Fruit fly (Drosophila melanogaster) whole organism, wandering third instar larva: ENCODE data around the gene CG1812.

Source experiments
- CG32264 ChIP-seq: fragments of 200-800 bp; sonication (Bioruptor generic); optimal IDR thresholded peaks from 2 replicates; lab custom pipeline; 2016; ENCODE audit warnings: missing biosample characterization, missing genetic modification characterization
- CG9705 ChIP-seq: fragments of 200-800 bp; sonication (Bioruptor generic); optimal IDR thresholded peaks from 2 replicates; lab custom pipeline; 2018; ENCODE audit warnings: missing biosample characterization, mild to moderate bottlenecking, missing genetic modification characterization
- CrebA ChIP-seq: fragments of 200-800 bp; sonication (Bioruptor generic); optimal IDR thresholded peaks from 2 replicates; lab custom pipeline; 2016; ENCODE audit warnings: missing biosample characterization, mild to moderate bottlenecking, missing genetic modification characterization, borderline replicate concordance
- Dfd ChIP-seq: fragments of >200 bp; optimal IDR thresholded peaks from 2 replicates; lab custom pipeline; 2017; ENCODE audit warnings: missing biosample characterization, missing genetic modification characterization
- Dif ChIP-seq: fragments of 200-275, 200-300 bp; sonication (Bioruptor generic); optimal IDR thresholded peaks from 2 replicates; lab custom pipeline; 2018; ENCODE audit warnings: missing biosample characterization, missing genetic modification characterization; ENCODE audit not compliant: partially characterized antibody
- GATAd ChIP-seq: sonication (Bioruptor generic); optimal IDR thresholded peaks from 2 replicates; lab custom pipeline; 2016; ENCODE audit warnings: missing biosample characterization, missing genetic modification characterization
- HLH106 ChIP-seq: fragments of 200-800 bp; optimal IDR thresholded peaks from 3 replicates; lab custom pipeline; 2019; ENCODE audit warnings: missing biosample characterization, mild to moderate bottlenecking, missing genetic modification characterization, moderate library complexity
- Hnf4 ChIP-seq: fragments of 200-800 bp; sonication (Bioruptor generic); optimal IDR thresholded peaks from 2 replicates; lab custom pipeline; 2016; ENCODE audit warnings: missing biosample characterization, mild to moderate bottlenecking, missing genetic modification characterization
- Hr78 ChIP-seq: fragments of >200 bp; optimal IDR thresholded peaks from 2 replicates; lab custom pipeline; 2017; ENCODE audit warnings: missing biosample characterization, missing genetic modification characterization
- Jra ChIP-seq: sonication (Bioruptor generic); optimal IDR thresholded peaks from 2 replicates; lab custom pipeline; 2016; ENCODE audit warnings: missing biosample characterization, missing genetic modification characterization
- Myc ChIP-seq: fragments of >200 bp; optimal IDR thresholded peaks from 2 replicates; lab custom pipeline; 2017
- N ChIP-seq: fragments of >200 bp; optimal IDR thresholded peaks from 2 replicates; lab custom pipeline; 2018; ENCODE audit warnings: missing biosample characterization, missing external identifiers, missing genetic modification characterization
- OdsH ChIP-seq: fragments of 200-800 bp; sonication (Bioruptor generic); optimal IDR thresholded peaks from 2 replicates; lab custom pipeline; 2016; ENCODE audit warnings: missing biosample characterization, mild to moderate bottlenecking, missing genetic modification characterization
- Rel ChIP-seq, 2 experiments: fragments of 200-800 bp; sonication (Bioruptor generic) in 1 of 2; optimal IDR thresholded peaks; 2 replicates in 1 of 2; 3 replicates in 1 of 2; lab custom pipeline; 2016 to 2019; ENCODE audit warnings: mild to moderate bottlenecking in 2 of 2, missing biosample characterization in 2 of 2, missing genetic modification characterization in 2 of 2, moderate library complexity in 1 of 2
- Sp1 ChIP-seq: fragments of 200-800 bp; sonication (Bioruptor generic); optimal IDR thresholded peaks from 3 replicates; lab custom pipeline; 2019; ENCODE audit warnings: missing biosample characterization, mild to moderate bottlenecking, missing genetic modification characterization, moderate library complexity
- Vsx2 ChIP-seq: fragments of 200-300, 225-300 bp; sonication (Bioruptor generic); optimal IDR thresholded peaks from 2 replicates; lab custom pipeline; 2018; ENCODE audit warnings: missing biosample characterization, missing genetic modification characterization; ENCODE audit not compliant: partially characterized antibody
- br ChIP-seq: fragments of 200-800 bp; sonication (Bioruptor generic); optimal IDR thresholded peaks from 2 replicates; lab custom pipeline; 2016; ENCODE audit warnings: missing biosample characterization, missing genetic modification characterization
- brk ChIP-seq: fragments of 200-800 bp; sonication (Bioruptor generic); optimal IDR thresholded peaks from 2 replicates; lab custom pipeline; 2016; ENCODE audit warnings: missing biosample characterization, mild to moderate bottlenecking, missing genetic modification characterization
- dl ChIP-seq, 2 experiments: fragments of 175-275, 200-275 bp in 1 of 2; fragments of 200-275 bp in 1 of 2; sonication (Bioruptor generic); optimal IDR thresholded peaks; lab custom pipeline; 2018; ENCODE audit warnings: mild to moderate bottlenecking in 2 of 2, missing biosample characterization in 2 of 2, missing genetic modification characterization in 2 of 2, moderate library complexity in 2 of 2; ENCODE audit not compliant: partially characterized antibody in 2 of 2, insufficient read depth in 1 of 2
- dmrt93B ChIP-seq: fragments of 200-800 bp; sonication (Bioruptor generic); optimal IDR thresholded peaks from 2 replicates; lab custom pipeline; 2018; ENCODE audit warnings: missing biosample characterization, mild to moderate bottlenecking, missing genetic modification characterization
- dsf ChIP-seq: sonication (Bioruptor generic); optimal IDR thresholded peaks from 2 replicates; lab custom pipeline; 2016; ENCODE audit warnings: missing biosample characterization, missing genetic modification characterization, borderline replicate concordance
- ey ChIP-seq: fragments of 200-800 bp; sonication (Bioruptor generic); optimal IDR thresholded peaks from 2 replicates; lab custom pipeline; 2016; ENCODE audit warnings: missing biosample characterization, missing genetic modification characterization
- foxo ChIP-seq, 2 experiments: fragments of 200-800 bp; sonication (Bioruptor generic); optimal IDR thresholded peaks; 2 replicates in 1 of 2; 3 replicates in 1 of 2; lab custom pipeline; 2016 to 2017; ENCODE audit warnings: missing biosample characterization in 2 of 2, missing genetic modification characterization in 2 of 2
- fru ChIP-seq: fragments of 200-800 bp; sonication (Bioruptor generic); optimal IDR thresholded peaks from 3 replicates; lab custom pipeline; 2016; ENCODE audit warnings: missing biosample characterization, mild to moderate bottlenecking, missing genetic modification characterization
- h ChIP-seq: fragments of 200-800 bp; sonication (Bioruptor generic); optimal IDR thresholded peaks from 3 replicates; lab custom pipeline; 2016; ENCODE audit warnings: missing biosample characterization, mild to moderate bottlenecking, missing genetic modification characterization
- jim ChIP-seq: fragments of 175-275, 200-325 bp; sonication (Bioruptor generic); optimal IDR thresholded peaks from 2 replicates; lab custom pipeline; 2016; ENCODE audit warnings: missing biosample characterization, mild to moderate bottlenecking, missing genetic modification characterization
- lola ChIP-seq: fragments of >200 bp; optimal IDR thresholded peaks from 2 replicates; lab custom pipeline; 2017; ENCODE audit warnings: missing biosample characterization, missing genetic modification characterization
- pan ChIP-seq: fragments of >200 bp; optimal IDR thresholded peaks from 2 replicates; lab custom pipeline; 2017
- psq ChIP-seq: fragments of 200-800 bp; sonication (Bioruptor generic); optimal IDR thresholded peaks from 3 replicates; lab custom pipeline; 2017; ENCODE audit warnings: missing biosample characterization, mild to moderate bottlenecking, missing genetic modification characterization, moderate library complexity
- rgr ChIP-seq: fragments of 200-800 bp; sonication (Bioruptor generic); optimal IDR thresholded peaks from 3 replicates; lab custom pipeline; 2016; ENCODE audit warnings: missing biosample characterization, mild to moderate bottlenecking, missing genetic modification characterization
- sage ChIP-seq: fragments of 200-800 bp; sonication (Bioruptor generic); optimal IDR thresholded peaks from 2 replicates; lab custom pipeline; 2016; ENCODE audit warnings: missing biosample characterization, mild to moderate bottlenecking, missing genetic modification characterization
- sv ChIP-seq: fragments of 200-800 bp; sonication (Bioruptor generic); optimal IDR thresholded peaks from 3 replicates; lab custom pipeline; 2016; ENCODE audit warnings: missing biosample characterization, missing genetic modification characterization
- tai ChIP-seq: sonication (Bioruptor generic); optimal IDR thresholded peaks from 2 replicates; lab custom pipeline; 2016; ENCODE audit warnings: missing biosample characterization, missing genetic modification characterization
- woc ChIP-seq: sonication (Bioruptor generic); optimal IDR thresholded peaks from 2 replicates; lab custom pipeline; 2016; ENCODE audit warnings: missing biosample characterization, mild to moderate bottlenecking, missing genetic modification characterization

CG1812 gene

dm6 chrX:20511382-20511853 is at the start of gene CG1812:
CG1812 (plus strand) TSS chrX:20511544.
- TF ChIP-seq Jra (GFP tag; lab: Kevin White, UChicago) (peak; percentile 28), Vsx2 (no peak), tai (GFP tag; lab: Kevin White, UChicago) (peak; percentile 31), Sp1 (peak; percentile 46), ey (peak; percentile 55), OdsH (GFP tag; lab: Kevin White, UChicago) (peak; percentile 23), jim (GFP tag; lab: Kevin White, UChicago) (no peak), fru (no peak), sage (GFP tag; lab: Kevin White, UChicago) (no peak), CG9705 (GFP tag; lab: Kevin White, UChicago) (no peak), Dfd (GFP tag; lab: Kevin White, UChicago) (no peak), rgr (GFP tag; lab: Kevin White, UChicago) (peak; percentile 66), Hr78 (GFP tag; lab: Kevin White, UChicago) (no peak), Dif (no peak), psq (GFP tag; lab: Kevin White, UChicago) (peak; percentile 81), Myc (lab: Kevin White, UChicago) (peak; percentile 90), h (GFP tag; lab: Kevin White, UChicago) (peak; percentile 50), sv (GFP tag; lab: Kevin White, UChicago) (peak; percentile 64), dsf (GFP tag; lab: Kevin White, UChicago) (no peak), Rel (GFP tag; optimal IDR thresholded peaks at IDR 0.05; lab: Kevin White, UChicago) (no peak), Rel (tag; optimal IDR thresholded peaks at IDR 0.05; lab: Kevin White, UChicago) (peak; percentile 60), HLH106 (tag; lab: Kevin White, UChicago) (peak; percentile 43), N (GFP tag; lab: Kevin White, UChicago) (no peak), CrebA (no peak), dl (GFP tag; optimal IDR thresholded peaks at IDR 0.05; lab: Kevin White, UChicago; ENCODE audit: insufficient read depth in 1 of 2, partially characterized antibody in 2 of 2) (no peak), br (peak; percentile 47), GATAd (no peak), Hnf4 (GFP tag; lab: Kevin White, UChicago) (peak; percentile 52), foxo (GFP tag; optimal IDR thresholded peaks at IDR 0.05; lab: Kevin White, UChicago) (no peak), CG32264 (GFP tag; lab: Kevin White, UChicago) (no peak), woc (peak; percentile 77)

DNA sequence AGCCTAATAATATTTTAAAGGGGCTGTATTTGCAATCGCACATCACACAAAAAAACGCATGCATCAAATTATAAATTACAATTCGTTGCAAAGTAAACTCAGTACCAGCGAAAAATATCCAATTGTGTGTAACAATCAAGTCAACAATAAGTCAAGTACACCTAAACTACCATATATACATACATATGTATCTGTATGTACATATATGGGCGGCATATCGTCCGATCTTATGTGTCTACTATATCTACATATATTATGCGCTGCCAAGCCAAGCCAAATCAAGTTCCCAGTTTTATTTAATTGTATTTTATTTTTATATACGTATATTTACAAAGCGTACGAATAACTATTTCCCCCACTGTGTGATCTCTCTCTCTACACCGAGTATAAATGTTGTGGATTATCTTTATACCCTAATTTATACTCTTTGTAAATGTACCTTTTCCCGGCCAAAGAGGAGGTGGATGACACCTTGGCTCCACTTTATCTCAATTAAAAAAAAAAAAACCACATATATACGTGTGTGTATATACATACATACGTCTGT is 44.9 kb upstream of the CG1812 start:
- TF ChIP-seq woc (no peak), Rel (GFP tag; optimal IDR thresholded peaks at IDR 0.05; lab: Kevin White, UChicago) (no peak), Rel (tag; optimal IDR thresholded peaks at IDR 0.05; lab: Kevin White, UChicago) (no peak), Vsx2 (no peak), rgr (GFP tag; lab: Kevin White, UChicago) (no peak), Dfd (GFP tag; lab: Kevin White, UChicago) (no peak), dl (GFP tag; optimal IDR thresholded peaks at IDR 0.05; lab: Kevin White, UChicago; ENCODE audit: insufficient read depth in 1 of 2, partially characterized antibody in 2 of 2) (no peak), Jra (GFP tag; lab: Kevin White, UChicago) (no peak), Hr78 (GFP tag; lab: Kevin White, UChicago) (no peak), Hnf4 (GFP tag; lab: Kevin White, UChicago) (no peak), Myc (lab: Kevin White, UChicago) (no peak), CrebA (no peak), dsf (GFP tag; lab: Kevin White, UChicago) (no peak), dmrt93B (GFP tag; lab: Kevin White, UChicago) (no peak), pan (lab: Kevin White, UChicago) (no peak), brk (GFP tag; lab: Kevin White, UChicago) (no peak)

DNA sequence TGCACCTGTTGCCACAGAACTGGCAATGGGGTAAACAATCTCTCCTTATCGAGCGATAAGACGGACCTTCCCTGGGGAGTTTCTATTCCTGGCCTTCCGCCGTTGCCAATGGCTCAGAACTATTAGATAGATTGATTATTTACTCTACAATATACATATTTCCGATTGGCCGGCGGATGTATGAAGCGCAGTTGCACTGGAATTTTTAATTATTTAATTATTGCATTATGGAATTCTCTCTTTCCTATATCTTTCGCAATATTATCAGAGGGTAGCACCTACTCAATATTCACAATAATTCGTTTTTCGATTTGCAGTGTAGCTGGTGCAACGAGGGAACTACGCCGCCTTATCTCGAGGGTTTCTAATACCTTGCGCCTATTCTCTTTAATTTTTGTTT is 44.2 kb upstream of the CG1812 start, which contains the start of gene GstT3:
TSS of gene GstT3 (plus strand) at position 301 of the 400 bp plus-strand sequence.
- TF ChIP-seq ey (no peak), CG32264 (GFP tag; lab: Kevin White, UChicago) (no peak), sv (GFP tag; lab: Kevin White, UChicago) (no peak), Myc (lab: Kevin White, UChicago) (no peak), HLH106 (tag; lab: Kevin White, UChicago) (no peak), lola (GFP tag; lab: Kevin White, UChicago) (no peak), Dfd (GFP tag; lab: Kevin White, UChicago) (no peak), CG9705 (GFP tag; lab: Kevin White, UChicago) (no peak), dsf (GFP tag; lab: Kevin White, UChicago) (no peak)
